Comparison of ENCODE assay signal across 2 fruit fly cellular contexts in the genomic region with DNA sequence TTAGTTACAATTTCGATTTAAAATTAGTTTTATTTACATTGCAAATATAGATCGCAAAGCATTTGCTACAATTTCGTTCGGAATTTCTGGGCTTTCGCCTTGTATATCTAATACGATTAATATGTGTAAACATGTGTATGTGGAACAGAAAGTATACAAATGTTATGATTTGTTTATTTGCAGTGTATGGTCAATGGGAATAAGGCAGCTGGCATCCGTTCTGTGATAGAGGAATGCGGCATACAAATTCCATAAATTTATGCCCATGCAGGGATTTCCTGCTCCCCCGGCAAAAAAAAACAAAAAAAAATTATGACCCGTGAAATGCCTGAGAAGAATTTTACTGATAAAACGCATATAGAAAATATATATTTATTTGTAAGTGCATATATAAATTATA.
TF ChIP-seq lines count a peak whose summit lies in the region.

No protein-coding gene starts in this region.

- TF ChIP-seq CTCF in whole organism, embryonic (GFP tag; optimal IDR thresholded peaks at IDR 0.05; lab: Kevin White, UChicago), result no peak

TF ChIP-seq in whole organism, embryonic, 481 proteins besides CTCF, POLR2A, EP300 and RAD21:
- peak; percentile 81 for TF ChIP-seq sd (tag; optimal IDR thresholded peaks at IDR 0.05; lab: Kevin White, UChicago)
- TF ChIP-seq lilli (GFP tag; optimal IDR thresholded peaks at IDR 0.05; lab: Kevin White, UChicago), result no peak
- no peak for TF ChIP-seq Hr3 (GFP tag; optimal IDR thresholded peaks at IDR 0.05; lab: Kevin White, UChicago)
- peak; percentile 69 for TF ChIP-seq Ets65A (GFP tag; lab: Kevin White, UChicago)
- TF ChIP-seq sens (GFP tag; lab: Kevin White, UChicago), result peak; percentile 57

TF ChIP-seq in whole organism, prepupa, 60 proteins besides CTCF, POLR2A, EP300 and RAD21:
- no peak for TF ChIP-seq salr (GFP tag; optimal IDR thresholded peaks at IDR 0.05; lab: Kevin White, UChicago)
- TF ChIP-seq CG3032 (tag; optimal IDR thresholded peaks at IDR 0.05; lab: Kevin White, UChicago), result no peak
- peak; percentile 28 for TF ChIP-seq esn (GFP tag; optimal IDR thresholded peaks at IDR 0.05; lab: Kevin White, UChicago)
- TF ChIP-seq fd59A (GFP tag; optimal IDR thresholded peaks at IDR 0.05; lab: Kevin White, UChicago), result no peak
- no peak for TF ChIP-seq eg (GFP tag; IDR thresholded peaks at IDR 0.05; lab: Robert Waterston, UW)
- no peak for TF ChIP-seq Met (GFP tag; optimal IDR thresholded peaks at IDR 0.05; lab: Kevin White, UChicago)
- TF ChIP-seq svp (GFP tag; lab: Kevin White, UChicago), result no peak
- no peak for TF ChIP-seq lz (GFP tag; optimal IDR thresholded peaks at IDR 0.05; lab: Kevin White, UChicago)
- TF ChIP-seq CG8119 (GFP tag; IDR thresholded peaks at IDR 0.05; lab: Robert Waterston, UW), result no peak
- TF ChIP-seq Sox102F (GFP tag; optimal IDR thresholded peaks at IDR 0.05; lab: Kevin White, UChicago), result peak; percentile 38

Comparison
In these comparisons a context has a peak if more than half of its experiments do, and no peak if none do; other contexts are left out.
1. Of the 7 proteins assayed by ChIP-seq in both whole organism, embryonic and whole organism, prepupa: peak only in whole organism, embryonic: none; only in whole organism, prepupa: Sox102F; in both: none; in neither: 6.